Fruit fly (Drosophila melanogaster) whole organism, embryonic: ENCODE measurements around the gene h-cup.

Source experiments
- ATbp ChIP-seq: fragments of 200-800 bp; sonication (Bioruptor generic); optimal IDR thresholded peaks from 2 replicates; lab custom pipeline; 2017; ENCODE audit warnings: missing biosample characterization, mild to moderate bottlenecking, missing genetic modification characterization, missing genetic modification reagents
- BtbVII ChIP-seq: fragments of 200-800 bp; sonication (Bioruptor generic); optimal IDR thresholded peaks from 3 replicates; lab custom pipeline; 2017; ENCODE audit warnings: missing biosample characterization, mild to moderate bottlenecking, missing genetic modification characterization
- CG11398 ChIP-seq: fragments of 200-800 bp; sonication (Bioruptor generic); optimal IDR thresholded peaks from 2 replicates; lab custom pipeline; 2016; ENCODE audit warnings: missing biosample characterization, missing genetic modification characterization
- CG5953 ChIP-seq: fragments of 200-800 bp; sonication (Bioruptor generic); IDR thresholded peaks from 2 replicates; pipeline ENCODE4 v1.3.6; 2022; ENCODE audit warnings: missing biosample characterization, missing genetic modification characterization
- CG6791 ChIP-seq: fragments of 200-800 bp; sonication (Bioruptor generic); IDR thresholded peaks from 3 replicates; pipeline ENCODE4 v1.3.6; 2022; ENCODE audit warnings: missing biosample characterization, missing genetic modification characterization; ENCODE audit not compliant: partially characterized antibody
- CG8478 ChIP-seq: fragments of >200 bp; optimal IDR thresholded peaks from 2 replicates; lab custom pipeline; 2018
- D19B ChIP-seq: fragments of 200-800 bp; sonication (Bioruptor generic); optimal IDR thresholded peaks from 2 replicates; lab custom pipeline; 2017; ENCODE audit warnings: missing biosample characterization, mild to moderate bottlenecking, missing genetic modification characterization
- Dref ChIP-seq: fragments of 200-800 bp; sonication (Bioruptor generic); IDR thresholded peaks from 2 replicates; pipeline ENCODE4 v1.3.6; 2022; ENCODE audit warnings: missing biosample characterization, missing genetic modification characterization
- Drgx ChIP-seq: fragments of 200-800 bp; sonication (Bioruptor generic); IDR thresholded peaks from 2 replicates; pipeline ENCODE4 v1.3.6; 2022; ENCODE audit warnings: missing biosample characterization, missing genetic modification characterization
- Ets65A ChIP-seq: fragments of 200-800 bp; sonication (Bioruptor generic); peaks from one replicate; lab custom pipeline; 2016; ENCODE audit warnings: missing biosample characterization, missing genetic modification characterization
- Hey ChIP-seq: fragments of 200-800 bp; sonication (Bioruptor generic); optimal IDR thresholded peaks from 3 replicates; lab custom pipeline; 2018; ENCODE audit warnings: missing biosample characterization, mild to moderate bottlenecking, missing genetic modification characterization
- Hmx ChIP-seq: fragments of 200-800 bp; sonication (Bioruptor generic); optimal IDR thresholded peaks from 2 replicates; lab custom pipeline; 2016; ENCODE audit warnings: missing biosample characterization, missing genetic modification characterization
- Hr3 ChIP-seq: fragments of 200-800 bp; sonication (Bioruptor generic); optimal IDR thresholded peaks from 3 replicates; lab custom pipeline; 2016; ENCODE audit warnings: missing biosample characterization, missing genetic modification characterization
- Hr39 ChIP-seq: fragments of >200 bp; optimal IDR thresholded peaks from 2 replicates; lab custom pipeline; 2017
- Med ChIP-seq: fragments of 200-800 bp; sonication (Bioruptor generic); peaks from one replicate; lab custom pipeline; 2016; ENCODE audit warnings: missing biosample characterization, missing genetic modification characterization, mild to moderate bottlenecking, inconsistent platforms, moderate library complexity
- Optix ChIP-seq: fragments of 200-800 bp; sonication (Bioruptor generic); IDR thresholded peaks from 3 replicates; pipeline ENCODE4 v1.3.6; 2022; ENCODE audit warnings: missing biosample characterization, missing genetic modification characterization
- Ssrp ChIP-seq: fragments of 200-800 bp; sonication (Bioruptor generic); optimal IDR thresholded peaks from 2 replicates; lab custom pipeline; 2018; ENCODE audit warnings: missing biosample characterization, mild to moderate bottlenecking, missing genetic modification characterization, moderate library complexity
- cad ChIP-seq: fragments of >200 bp; optimal IDR thresholded peaks from 2 replicates; lab custom pipeline; 2017; ENCODE audit warnings: missing biosample characterization, missing genetic modification characterization
- cato ChIP-seq: fragments of 200-800 bp; sonication (Bioruptor generic); optimal IDR thresholded peaks from 2 replicates; lab custom pipeline; 2016; ENCODE audit warnings: missing biosample characterization, missing genetic modification characterization, borderline replicate concordance
- chinmo ChIP-seq: fragments of 200-800 bp; sonication (Bioruptor generic); IDR thresholded peaks from 4 replicates; pipeline ENCODE4 v1.3.6; 2022; ENCODE audit warnings: missing biosample characterization, missing genetic modification characterization; ENCODE audit not compliant: partially characterized antibody
- chm ChIP-seq: fragments of 200-800 bp; sonication (Bioruptor generic); IDR thresholded peaks from 2 replicates; pipeline ENCODE4 v1.3.6; 2022; ENCODE audit warnings: missing biosample characterization, missing genetic modification characterization
- ci ChIP-seq: fragments of 200-800 bp; sonication (Bioruptor generic); IDR thresholded peaks from 3 replicates; pipeline ENCODE4 v1.3.6; 2022; ENCODE audit warnings: missing biosample characterization, missing genetic modification characterization
- crol ChIP-seq: fragments of 200-800 bp; sonication (Bioruptor generic); IDR thresholded peaks from 2 replicates; pipeline ENCODE4 v1.3.6; 2022; ENCODE audit warnings: missing biosample characterization, missing genetic modification characterization
- danr ChIP-seq: fragments of 200-800 bp; sonication (Bioruptor generic); IDR thresholded peaks from 2 replicates; pipeline ENCODE4 v1.3.6; 2022; ENCODE audit warnings: missing biosample characterization, missing genetic modification characterization
- ewg ChIP-seq: fragments of 200-800 bp; sonication (Bioruptor generic); optimal IDR thresholded peaks from 3 replicates; lab custom pipeline; 2017; ENCODE audit warnings: mild to moderate bottlenecking, missing biosample characterization, missing genetic modification reagents, missing genetic modification characterization
- gcm2 ChIP-seq: fragments of 200-800 bp; sonication (Bioruptor generic); optimal IDR thresholded peaks from 2 replicates; lab custom pipeline; 2016; ENCODE audit warnings: missing biosample characterization, missing genetic modification characterization
- kay ChIP-seq: fragments of 200-800 bp; sonication (Bioruptor generic); optimal IDR thresholded peaks from 2 replicates; lab custom pipeline; 2016; ENCODE audit warnings: missing biosample characterization, missing genetic modification characterization
- nerfin-1 ChIP-seq: fragments of 200-800 bp; sonication (Bioruptor generic); optimal IDR thresholded peaks from 3 replicates; lab custom pipeline; 2019; ENCODE audit warnings: missing biosample characterization, mild to moderate bottlenecking, missing genetic modification characterization, moderate library complexity
- nmo ChIP-seq: fragments of 200-800 bp; sonication (Bioruptor generic); optimal IDR thresholded peaks from 2 replicates; lab custom pipeline; 2018; ENCODE audit warnings: missing biosample characterization, mild to moderate bottlenecking, missing genetic modification characterization, moderate library complexity
- pzg ChIP-seq: fragments of 200-800 bp; sonication (Bioruptor generic); optimal IDR thresholded peaks from 3 replicates; lab custom pipeline; 2018; ENCODE audit warnings: missing biosample characterization, mild to moderate bottlenecking, missing genetic modification characterization, moderate library complexity
- salm ChIP-seq: fragments of 200-800 bp; sonication (Bioruptor generic); optimal IDR thresholded peaks from 2 replicates; lab custom pipeline; 2018; ENCODE audit warnings: missing biosample characterization, mild to moderate bottlenecking, missing genetic modification characterization
- sd ChIP-seq: fragments of 200-800 bp; sonication (Bioruptor generic); optimal IDR thresholded peaks from 3 replicates; lab custom pipeline; 2018; ENCODE audit warnings: missing biosample characterization, mild to moderate bottlenecking, missing genetic modification characterization, moderate library complexity
- sens ChIP-seq: fragments of 200-800 bp; sonication (Bioruptor generic); peaks from one replicate; lab custom pipeline; 2016; ENCODE audit warnings: missing biosample characterization, missing genetic modification characterization
- sr ChIP-seq: fragments of 200-800 bp; sonication (Bioruptor generic); IDR thresholded peaks from 3 replicates; pipeline ENCODE4 v1.3.6; 2022; ENCODE audit warnings: missing biosample characterization, missing genetic modification characterization
- vvl ChIP-seq: fragments of 200-800 bp; sonication (Bioruptor generic); IDR thresholded peaks from 2 replicates; pipeline ENCODE4 v1.3.6; 2022; ENCODE audit warnings: missing biosample characterization, missing genetic modification characterization
- wor ChIP-seq: fragments of 200-800 bp; sonication (Bioruptor generic); IDR thresholded peaks from 2 replicates; pipeline ENCODE4 v1.3.6; 2022; ENCODE audit warnings: missing biosample characterization, missing genetic modification characterization
- zfh1 ChIP-seq: fragments of 200-800 bp; sonication (Bioruptor generic); IDR thresholded peaks from 3 replicates; pipeline ENCODE4 v1.3.6; 2022; ENCODE audit warnings: missing biosample characterization, missing genetic modification characterization

The h-cup gene

dm6 chr3R:15414936-15415601, 32.3 kb upstream of the h-cup start:
- TF ChIP-seq Med (GFP tag; lab: Kevin White, UChicago) (peak; percentile 77), sr (peak; percentile 77), Ets65A (GFP tag; lab: Kevin White, UChicago) (peak; percentile 73), cato (GFP tag; lab: Kevin White, UChicago) (no peak), Hmx (GFP tag; lab: Kevin White, UChicago) (no peak), Hr3 (GFP tag; lab: Kevin White, UChicago) (no peak), gcm2 (no peak), salm (no peak), sd (no peak), CG5953 (GFP tag; lab: Robert Waterston, UW) (no peak), wor (GFP tag; lab: Robert Waterston, UW) (no peak), Drgx (GFP tag; lab: Robert Waterston, UW) (no peak), D19B (GFP tag; lab: Kevin White, UChicago) (no peak), Optix (no peak), Hr39 (lab: Kevin White, UChicago) (peak; percentile 36), Dref (no peak), nmo (GFP tag; lab: Kevin White, UChicago) (no peak), ATbp (no peak), CG11398 (GFP tag; lab: Kevin White, UChicago) (no peak), Ssrp (tag; lab: Kevin White, UChicago) (no peak), chm (GFP tag; lab: Robert Waterston, UW) (no peak), kay (GFP tag; lab: Kevin White, UChicago) (no peak)

- TF ChIP-seq Hey (peak; percentile 71), CG6791 (GFP tag; lab: Robert Waterston, UW) (0 out of 3 replicates have a peak, but pooled peaks have one; percentile 13), Ets65A (GFP tag; lab: Kevin White, UChicago) (peak; percentile 19), Drgx (GFP tag; lab: Robert Waterston, UW) (peak; percentile 48; the same call in 1 of the 2 replicates), ci (GFP tag; lab: Robert Waterston, UW) (0 out of 3 replicates have a peak, but pooled peaks have one; percentile 11), crol (GFP tag; lab: Robert Waterston, UW) (peak; percentile 73), BtbVII (GFP tag; lab: Kevin White, UChicago) (no peak), chinmo (GFP tag; lab: Robert Waterston, UW) (0 out of 4 replicates have a peak, but pooled peaks have one; percentile 27), sens (GFP tag; lab: Kevin White, UChicago) (peak; percentile 10), ewg (GFP tag; lab: Kevin White, UChicago) (peak; percentile 6), Med (GFP tag; lab: Kevin White, UChicago) (peak; percentile 50), nerfin-1 (tag; lab: Kevin White, UChicago) (peak; percentile 4), vvl (peak; percentile 40; the same call in 1 of the 2 replicates), cad (GFP tag; lab: Kevin White, UChicago) (no peak), zfh1 (GFP tag; lab: Robert Waterston, UW) (0 out of 3 replicates have a peak, but pooled peaks have one; percentile 4), CG8478 (lab: Kevin White, UChicago) (no peak), danr (GFP tag; lab: Robert Waterston, UW) (no peak), pzg (no peak)
- TF ChIP-seq, all 482 proteins: peak for 13
These were observed 28.2 kb upstream of the h-cup start for dm6 chr3R:15410689-15411587.
